Fruit fly (Drosophila melanogaster) whole organism, adult: ENCODE measurements around the gene mew.

Experiments used
- CG11617 ChIP-seq: fragments of 200-800 bp; sonication (Bioruptor generic); optimal IDR thresholded peaks from 2 replicates; lab custom pipeline; 2017; ENCODE audit warnings: mild to moderate bottlenecking, missing biosample characterization, missing genetic modification reagents, missing genetic modification characterization
- CG12768 ChIP-seq: fragments of 200-800 bp; sonication (Bioruptor generic); optimal IDR thresholded peaks from 2 replicates; lab custom pipeline; 2017; ENCODE audit warnings: missing biosample characterization, missing genetic modification characterization, mild to moderate bottlenecking, moderate library complexity, missing genetic modification reagents
- CG14711 ChIP-seq: fragments of 200-800 bp; sonication (Bioruptor generic); optimal IDR thresholded peaks from 2 replicates; lab custom pipeline; 2018; ENCODE audit warnings: missing biosample characterization, mild to moderate bottlenecking, missing genetic modification characterization, moderate library complexity
- CG1620 ChIP-seq: fragments of 200-800 bp; sonication (Bioruptor generic); optimal IDR thresholded peaks from 2 replicates; lab custom pipeline; 2016; ENCODE audit warnings: missing biosample characterization, missing genetic modification characterization
- CG33017 ChIP-seq: fragments of 200-800 bp; sonication (Bioruptor generic); optimal IDR thresholded peaks from 2 replicates; lab custom pipeline; 2018; ENCODE audit warnings: missing biosample characterization, mild to moderate bottlenecking, missing genetic modification characterization, moderate library complexity
- CG5204 ChIP-seq: fragments of 200-800 bp; sonication (Bioruptor generic); optimal IDR thresholded peaks from 2 replicates; lab custom pipeline; 2016; ENCODE audit warnings: missing biosample characterization, missing genetic modification characterization
- CG7045 ChIP-seq: fragments of 200-800 bp; sonication (Bioruptor generic); optimal IDR thresholded peaks from 2 replicates; lab custom pipeline; 2017; ENCODE audit warnings: missing biosample characterization, mild to moderate bottlenecking, missing genetic modification characterization
- CG7101 ChIP-seq: fragments of 200-800 bp; sonication (Bioruptor generic); optimal IDR thresholded peaks from 2 replicates; lab custom pipeline; 2018; ENCODE audit warnings: missing biosample characterization, mild to moderate bottlenecking, missing genetic modification characterization, moderate library complexity
- Clk ChIP-seq: fragments of 200-800 bp; sonication (Bioruptor generic); optimal IDR thresholded peaks from 2 replicates; lab custom pipeline; 2017; ENCODE audit warnings: missing biosample characterization, missing genetic modification characterization
- Crg-1 ChIP-seq: fragments of 200-800 bp; sonication (Bioruptor generic); optimal IDR thresholded peaks from 2 replicates; lab custom pipeline; 2016; ENCODE audit warnings: missing biosample characterization, missing genetic modification characterization
- Hr96 ChIP-seq: fragments of 200-800 bp; sonication (Bioruptor generic); optimal IDR thresholded peaks from 2 replicates; lab custom pipeline; 2016; ENCODE audit warnings: missing biosample characterization, missing genetic modification characterization
- Mnt ChIP-seq: fragments of 200-800 bp; sonication (Bioruptor generic); optimal IDR thresholded peaks from 2 replicates; lab custom pipeline; 2016; ENCODE audit warnings: missing biosample characterization, mild to moderate bottlenecking, missing genetic modification characterization
- bab1 ChIP-seq: fragments of 200-800 bp; sonication (Bioruptor generic); optimal IDR thresholded peaks from 3 replicates; lab custom pipeline; 2019; ENCODE audit warnings: missing biosample characterization, mild to moderate bottlenecking, missing genetic modification characterization, moderate library complexity
- cic ChIP-seq: fragments of 200-800 bp; sonication (Bioruptor generic); optimal IDR thresholded peaks from 2 replicates; lab custom pipeline; 2017; ENCODE audit warnings: missing biosample characterization, mild to moderate bottlenecking, missing genetic modification characterization, moderate library complexity
- cnc ChIP-seq, 2 experiments: fragments of >200 bp; optimal IDR thresholded peaks; 2 replicates each; lab custom pipeline; 2017
- kay ChIP-seq: fragments of 200-800 bp; sonication (Bioruptor generic); peaks from one replicate; lab custom pipeline; 2016; ENCODE audit warnings: missing biosample characterization, missing genetic modification characterization, borderline replicate concordance
- ovo ChIP-seq: fragments of 200-800 bp; sonication (Bioruptor generic); optimal IDR thresholded peaks from 2 replicates; lab custom pipeline; 2016; ENCODE audit warnings: missing biosample characterization, missing genetic modification characterization
- pad ChIP-seq: fragments of 200-800 bp; sonication (Bioruptor generic); optimal IDR thresholded peaks from 3 replicates; lab custom pipeline; 2017; ENCODE audit warnings: missing biosample characterization, missing genetic modification characterization, mild to moderate bottlenecking, moderate library complexity, missing genetic modification reagents
- tj ChIP-seq: fragments of 200-800 bp; sonication (Bioruptor generic); optimal IDR thresholded peaks from 3 replicates; lab custom pipeline; 2017; ENCODE audit warnings: missing biosample characterization, mild to moderate bottlenecking, missing genetic modification characterization, moderate library complexity
- toe ChIP-seq: fragments of 200-800 bp; sonication (Bioruptor generic); optimal IDR thresholded peaks from 2 replicates; lab custom pipeline; 2016; ENCODE audit warnings: missing biosample characterization, missing genetic modification characterization

mew gene

DNA sequence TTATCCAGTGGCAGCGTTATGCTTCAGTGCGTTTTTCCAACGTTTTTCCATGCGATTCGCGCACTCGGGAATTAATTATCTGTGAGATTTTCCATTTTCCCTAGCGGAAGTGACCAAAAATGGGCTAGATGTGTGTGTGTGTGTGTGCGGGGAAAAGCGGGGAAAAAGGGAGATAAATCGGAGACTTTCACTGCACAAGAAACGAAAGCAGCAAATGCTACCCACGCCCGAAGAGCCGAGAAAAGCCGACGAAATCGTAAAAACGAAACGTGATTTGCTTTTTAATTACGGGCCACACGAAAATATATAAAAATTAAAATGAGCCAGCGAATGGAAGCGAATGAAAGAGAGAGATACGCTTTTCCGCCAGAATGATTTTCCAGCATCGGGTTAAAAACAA is 10.5 kb downstream of the mew start:
- TF ChIP-seq CG14711 (no peak), ovo (GFP tag; lab: Kevin White, UChicago) (no peak), Clk (no peak), Hr96 (GFP tag; lab: Kevin White, UChicago) (no peak), pad (GFP tag; lab: Kevin White, UChicago) (no peak), CG7101 (no peak), CG11617 (no peak), cnc (optimal IDR thresholded peaks at IDR 0.05; lab: Kevin White, UChicago) (no peak), CG33017 (tag; lab: Kevin White, UChicago) (no peak), cic (GFP tag; lab: Kevin White, UChicago) (no peak), CG5204 (GFP tag; lab: Kevin White, UChicago) (no peak), bab1 (GFP tag; lab: Kevin White, UChicago) (no peak), CG7045 (GFP tag; lab: Kevin White, UChicago) (no peak), Mnt (GFP tag; lab: Kevin White, UChicago) (no peak), tj (GFP tag; lab: Kevin White, UChicago) (no peak), kay (GFP tag; lab: Kevin White, UChicago) (no peak), Crg-1 (no peak), CG12768 (GFP tag; lab: Kevin White, UChicago) (no peak), toe (GFP tag; lab: Kevin White, UChicago) (no peak), CG1620 (GFP tag; lab: Kevin White, UChicago) (no peak)

DNA sequence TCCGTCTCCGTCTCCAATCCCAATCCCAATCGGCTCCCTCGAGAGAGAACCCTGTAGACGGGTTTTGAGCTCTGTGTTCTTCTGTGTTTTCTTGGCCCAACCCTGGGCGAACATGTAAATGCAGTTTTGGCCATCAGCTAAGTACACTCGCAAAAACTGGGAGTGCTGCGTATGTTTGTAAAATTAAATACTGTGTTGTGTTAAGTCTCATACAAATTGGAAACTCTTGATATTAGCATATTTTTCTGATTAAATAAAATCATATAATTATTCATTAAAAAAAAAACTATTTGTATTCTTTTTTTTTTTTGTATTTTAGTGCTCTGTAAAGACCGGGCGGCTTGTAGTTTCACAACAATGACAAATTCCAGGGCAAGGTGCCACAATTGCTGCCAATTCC is 12.5 kb downstream of the mew start:
- TF ChIP-seq CG7101 (no peak), cic (GFP tag; lab: Kevin White, UChicago) (no peak), CG12768 (GFP tag; lab: Kevin White, UChicago) (no peak), toe (GFP tag; lab: Kevin White, UChicago) (no peak), Clk (no peak), CG1620 (GFP tag; lab: Kevin White, UChicago) (no peak), Hr96 (GFP tag; lab: Kevin White, UChicago) (no peak), tj (GFP tag; lab: Kevin White, UChicago) (no peak), ovo (GFP tag; lab: Kevin White, UChicago) (no peak), bab1 (GFP tag; lab: Kevin White, UChicago) (no peak), CG14711 (no peak), CG5204 (GFP tag; lab: Kevin White, UChicago) (no peak), Crg-1 (no peak), cnc (optimal IDR thresholded peaks at IDR 0.05; lab: Kevin White, UChicago) (no peak), pad (GFP tag; lab: Kevin White, UChicago) (no peak), Mnt (GFP tag; lab: Kevin White, UChicago) (no peak), CG11617 (no peak), kay (GFP tag; lab: Kevin White, UChicago) (no peak)

dm6 chrX:13244462-13244861 is 13.8 kb downstream of the mew start:
- TF ChIP-seq cic (GFP tag; lab: Kevin White, UChicago): no peak
- TF ChIP-seq Mnt (GFP tag; lab: Kevin White, UChicago): no peak
- no peak for TF ChIP-seq tj (GFP tag; lab: Kevin White, UChicago)
- TF ChIP-seq CG12768 (GFP tag; lab: Kevin White, UChicago): no peak
- no peak for TF ChIP-seq ovo (GFP tag; lab: Kevin White, UChicago)
- TF ChIP-seq pad (GFP tag; lab: Kevin White, UChicago): no peak
- TF ChIP-seq toe (GFP tag; lab: Kevin White, UChicago): no peak
- TF ChIP-seq CG7045 (GFP tag; lab: Kevin White, UChicago): no peak
- TF ChIP-seq cnc (optimal IDR thresholded peaks at IDR 0.05; lab: Kevin White, UChicago): no peak
- TF ChIP-seq kay (GFP tag; lab: Kevin White, UChicago): no peak
- no peak for TF ChIP-seq Clk
- TF ChIP-seq Hr96 (GFP tag; lab: Kevin White, UChicago): no peak
- no peak for TF ChIP-seq CG14711
- no peak for TF ChIP-seq CG1620 (GFP tag; lab: Kevin White, UChicago)

DNA sequence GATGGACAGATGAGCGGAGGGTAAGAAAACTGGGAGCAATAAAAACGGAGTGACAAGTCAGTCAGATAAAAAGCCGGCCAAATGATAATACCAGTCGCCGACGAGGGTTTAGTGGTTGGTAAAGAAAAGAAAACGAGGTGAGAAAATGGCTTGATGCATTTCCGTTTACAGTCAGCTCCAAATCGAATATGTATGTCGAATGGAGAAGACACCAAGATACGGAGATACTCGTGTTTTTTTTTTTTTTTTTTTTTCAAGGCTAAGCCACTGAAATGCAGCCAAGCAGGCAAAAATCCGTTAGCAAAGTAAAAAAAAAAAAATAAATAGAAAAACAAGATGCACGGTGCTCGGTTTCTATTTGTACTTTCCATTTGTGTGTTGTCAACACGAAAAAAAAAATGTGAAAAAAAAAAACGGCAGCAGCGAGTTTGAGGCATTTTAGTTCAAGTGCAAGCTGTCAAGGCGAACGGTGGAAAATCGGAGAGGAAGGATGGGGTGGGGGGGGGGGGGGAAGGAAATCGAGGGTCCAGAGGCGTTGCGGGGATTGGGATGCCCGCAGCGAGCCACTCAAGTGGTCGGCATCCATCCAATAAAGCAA is 14.5 kb downstream of the mew start:
- TF ChIP-seq ovo (GFP tag; lab: Kevin White, UChicago) (no peak), pad (GFP tag; lab: Kevin White, UChicago) (no peak), cic (GFP tag; lab: Kevin White, UChicago) (peak; percentile 23), Clk (no peak), CG7101 (no peak), tj (GFP tag; lab: Kevin White, UChicago) (peak; percentile 19), Hr96 (GFP tag; lab: Kevin White, UChicago) (no peak), CG1620 (GFP tag; lab: Kevin White, UChicago) (no peak), Crg-1 (no peak), Mnt (GFP tag; lab: Kevin White, UChicago) (no peak), kay (GFP tag; lab: Kevin White, UChicago) (peak; percentile 78), CG5204 (GFP tag; lab: Kevin White, UChicago) (no peak), cnc (optimal IDR thresholded peaks at IDR 0.05; lab: Kevin White, UChicago) (no peak), CG7045 (GFP tag; lab: Kevin White, UChicago) (no peak), CG12768 (GFP tag; lab: Kevin White, UChicago) (no peak), CG11617 (no peak), CG14711 (no peak), toe (GFP tag; lab: Kevin White, UChicago) (no peak)

DNA sequence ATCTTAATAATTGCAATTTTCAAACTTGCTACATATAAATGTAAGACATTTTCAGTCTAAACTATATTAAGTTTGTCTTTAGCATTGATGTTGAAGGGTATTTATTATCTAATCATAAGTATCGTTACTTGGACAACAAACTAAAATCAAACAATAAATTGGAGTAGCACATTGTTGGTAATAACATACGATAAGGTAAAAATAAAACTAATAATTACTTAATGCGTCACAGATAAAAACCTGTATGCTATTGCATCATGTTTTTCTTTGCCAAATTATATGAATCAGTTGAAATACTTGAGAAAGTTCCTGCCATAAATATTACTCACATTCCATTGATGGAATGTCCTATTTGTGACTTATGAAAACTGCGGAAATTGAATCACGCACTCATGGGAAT is 17.5 kb downstream of the mew start:
- TF ChIP-seq ovo (GFP tag; lab: Kevin White, UChicago): no peak
- no peak for TF ChIP-seq Clk
- no peak for TF ChIP-seq toe (GFP tag; lab: Kevin White, UChicago)
- TF ChIP-seq CG12768 (GFP tag; lab: Kevin White, UChicago): no peak
- TF ChIP-seq tj (GFP tag; lab: Kevin White, UChicago): no peak
- TF ChIP-seq pad (GFP tag; lab: Kevin White, UChicago): no peak
- TF ChIP-seq CG1620 (GFP tag; lab: Kevin White, UChicago): no peak
- TF ChIP-seq Hr96 (GFP tag; lab: Kevin White, UChicago): no peak
- TF ChIP-seq Crg-1: no peak
- no peak for TF ChIP-seq CG7101
- no peak for TF ChIP-seq cnc (optimal IDR thresholded peaks at IDR 0.05; lab: Kevin White, UChicago)
- no peak for TF ChIP-seq CG14711
- TF ChIP-seq CG11617: no peak
- TF ChIP-seq CG33017 (tag; lab: Kevin White, UChicago): no peak
- TF ChIP-seq kay (GFP tag; lab: Kevin White, UChicago): no peak
